Worm (Caenorhabditis elegans): Measurements from ENCODE around the gene ZK666.14.

DNA sequence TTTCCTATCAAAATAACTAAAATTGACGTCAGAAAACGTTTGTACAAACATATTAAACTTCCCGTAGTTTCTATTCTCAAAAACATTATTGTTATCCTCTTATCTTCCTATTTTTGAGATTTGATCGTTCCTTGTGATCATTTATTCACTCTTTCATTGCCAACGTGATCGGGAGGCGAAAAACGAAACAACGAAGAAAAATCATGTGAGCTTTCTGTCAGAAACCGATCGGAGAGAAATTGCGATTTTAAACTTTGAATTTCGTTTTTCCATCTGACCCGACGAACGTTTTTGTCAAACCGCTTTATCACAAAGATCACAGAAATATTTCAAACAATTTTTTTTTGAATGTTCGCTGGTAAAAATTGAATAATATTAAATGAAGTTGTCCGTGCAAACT lies 48.3 kb upstream of the ZK666.14 start:
- TF ChIP-seq gmeb-2 (tag; optimal IDR thresholded peaks at IDR 0.05) (no peak), fkh-10 (GFP tag; optimal IDR thresholded peaks at IDR 0.05) (no peak), ceh-6 (GFP tag; optimal IDR thresholded peaks at IDR 0.05) (no peak), ceh-2 (tag; optimal IDR thresholded peaks at IDR 0.05) (no peak)

Measured in whole organism, late embryonic.